Worm (Caenorhabditis elegans) whole organism, young adult: ENCODE measurements around the gene ctg-2.

ENCODE experiments used
- Y53G8AR.9 ChIP-seq: fragments of 200-800 bp; sonication (Bioruptor generic); conservative IDR thresholded peaks from 2 replicates; pipeline ENCODE4 v1.3.6; 2022; ENCODE audit warnings: missing genetic modification reagents, missing genetic modification characterization, missing compliant biosample characterization
- ceh-91 ChIP-seq: fragments of 200-800 bp; sonication (Bioruptor generic); IDR thresholded peaks from 2 replicates; pipeline ENCODE4 v1.3.6; 2022; ENCODE audit warnings: missing genetic modification reagents, missing genetic modification characterization, missing compliant biosample characterization
- lin-54 ChIP-seq: fragments of 200-800 bp; sonication (Bioruptor generic); optimal IDR thresholded peaks from 2 replicates; lab custom pipeline; 2018; ENCODE audit warnings: mild to moderate bottlenecking, missing genetic modification characterization, missing compliant biosample characterization
- madf-8 ChIP-seq: fragments of 200-800 bp; sonication (Bioruptor generic); conservative IDR thresholded peaks from 2 replicates; pipeline ENCODE4 v1.3.6; 2022; ENCODE audit warnings: missing genetic modification reagents, missing genetic modification characterization, missing compliant biosample characterization
- snpc-3.4 ChIP-seq: sonication (generic microtip); optimal IDR thresholded peaks from 2 replicates; lab custom pipeline; 2017; ENCODE audit warnings: missing genetic modification characterization, mild to moderate bottlenecking, missing compliant biosample characterization, antibody characterized with exemption, moderate library complexity, missing genotype, missing genetic modification reagents
- snpc-4 ChIP-seq, 5 experiments: fragments of 150-350 bp in 1 of 5; sonication (generic microtip) in 4 of 5; optimal IDR thresholded peaks; 2 replicates each; lab custom pipeline; 2014 to 2018; ENCODE audit warnings: missing genetic modification characterization in 5 of 5, missing biosample characterization in 3 of 5, antibody characterized with exemption in 2 of 5, mild to moderate bottlenecking in 2 of 5, missing compliant biosample characterization in 2 of 5, missing genotype in 2 of 5, moderate library complexity in 2 of 5, missing genetic modification reagents in 1 of 5
- tbp1 ChIP-seq: fragments of 200-800 bp; sonication (Bioruptor generic); optimal IDR thresholded peaks from 2 replicates; lab custom pipeline; 2018; ENCODE audit warnings: mild to moderate bottlenecking, missing genetic modification characterization, missing compliant biosample characterization
- unc-130 ChIP-seq: sonication (generic microtip); optimal IDR thresholded peaks from 2 replicates; lab custom pipeline; 2016; ENCODE audit warnings: missing genetic modification reagents, missing genetic modification characterization, missing compliant biosample characterization
- ztf-18 ChIP-seq: sonication (generic microtip); optimal IDR thresholded peaks from 2 replicates; lab custom pipeline; 2016; ENCODE audit warnings: missing genotype, mild to moderate bottlenecking, missing genetic modification characterization, missing compliant biosample characterization

- TF ChIP-seq madf-8 (no peak), ceh-91 (GFP tag; lab: Robert Waterston, UW) (no peak), lin-54 (GFP tag; lab: Kevin White, UChicago) (no peak), tbp1 (GFP tag; lab: Kevin White, UChicago) (no peak), Y53G8AR.9 (GFP tag; lab: Robert Waterston, UW) (no peak), ztf-18 (no peak), snpc-4 (GFP tag; optimal IDR thresholded peaks at IDR 0.05; lab: Kevin White, UChicago) (no peak), snpc-4 (tag; optimal IDR thresholded peaks at IDR 0.05; lab: Kevin White, UChicago) (no peak), snpc-3.4 (tag; lab: Kevin White, UChicago) (no peak), unc-130 (GFP tag; lab: Kevin White, UChicago) (no peak)
Observed at ce11 chrII:8514729-8515128, at the start of gene ctg-2.
